Worm (Caenorhabditis elegans): ENCODE data around the gene K09C4.5.

DNA sequence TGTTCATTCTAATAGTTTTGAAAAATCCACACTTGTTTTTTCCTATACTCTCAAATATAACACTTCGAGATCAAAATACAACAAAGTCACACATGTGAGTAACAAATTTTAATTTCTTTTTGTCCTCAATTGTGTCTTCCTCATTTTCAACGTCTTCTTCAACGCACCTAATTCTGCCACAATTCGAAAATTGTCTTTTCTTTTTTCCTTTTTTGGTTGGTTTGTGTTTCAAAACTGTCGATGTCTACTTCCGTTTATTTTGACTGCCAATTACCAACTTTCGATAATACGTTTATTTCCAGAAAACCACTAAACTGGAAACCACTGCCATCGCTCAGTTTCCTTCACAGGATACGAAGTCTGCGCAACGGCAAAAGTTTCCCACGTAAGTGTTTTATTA, 50.4 kb downstream of the K09C4.5 start, which contains the start of gene F11D5.1:
- TF ChIP-seq nhr-237 (tag; optimal IDR thresholded peaks at IDR 0.05) (no peak), irx-1 (tag; optimal IDR thresholded peaks at IDR 0.05) (no peak)

All from whole organism, L1 larva.